Worm (Caenorhabditis elegans) whole organism, midembryonic: ENCODE results near the gene srw-31.

Experiments used
- T22C8.4 ChIP-seq: fragments of 200-800 bp; sonication (Bioruptor generic); IDR thresholded peaks from 2 replicates; pipeline ENCODE4 v1.3.6; 2022; ENCODE audit warnings: missing genetic modification characterization, missing compliant biosample characterization
- flt-1 ChIP-seq: fragments of 200-800 bp; sonication (Bioruptor generic); IDR thresholded peaks from 2 replicates; pipeline ENCODE4 v1.3.6; 2022; ENCODE audit warnings: missing genetic modification characterization, missing compliant biosample characterization
- klf-2 ChIP-seq: fragments of 200-800 bp; sonication (Bioruptor generic); conservative IDR thresholded peaks from 2 replicates; pipeline ENCODE4 v1.3.6; 2022; ENCODE audit warnings: missing genetic modification reagents, missing genetic modification characterization, missing compliant biosample characterization
- med-1 ChIP-seq: sonication (generic microtip); optimal IDR thresholded peaks from 2 replicates; lab custom pipeline; 2017; ENCODE audit warnings: missing genetic modification characterization, mild to moderate bottlenecking, missing compliant biosample characterization, antibody characterized with exemption, missing genetic modification reagents; ENCODE audit not compliant: insufficient read depth
- ztf-29 ChIP-seq: fragments of 200-800 bp; sonication (Bioruptor generic); IDR thresholded peaks from 2 replicates; pipeline ENCODE4 v1.3.6; 2022; ENCODE audit warnings: missing genetic modification reagents, missing genetic modification characterization, missing compliant biosample characterization

DNA sequence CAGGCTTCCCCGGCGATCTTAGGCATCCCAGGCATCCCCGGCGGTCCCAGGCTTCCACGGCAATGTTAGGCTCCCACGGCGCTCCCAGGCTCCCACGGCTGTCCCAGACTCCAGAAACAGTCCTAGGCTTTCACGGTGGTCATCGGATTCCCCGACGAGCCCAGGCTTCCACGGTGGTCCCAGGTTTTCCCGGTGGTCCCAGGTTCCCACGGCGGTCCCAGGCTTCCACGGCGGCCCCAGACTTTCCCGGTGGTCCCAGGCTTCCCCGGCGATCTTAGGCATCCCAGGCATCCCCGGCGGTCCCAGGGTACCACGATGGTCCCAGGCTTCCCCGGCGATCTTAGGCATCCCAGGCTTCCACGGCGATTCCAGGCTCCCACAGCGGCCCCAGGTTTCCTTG is 42.2 kb downstream of the srw-31 start:
- TF ChIP-seq med-1 (GFP tag; lab: Kevin White, UChicago) (no peak), T22C8.4 (no peak), flt-1 (GFP tag; lab: Robert Waterston, UW) (no peak), klf-2 (GFP tag; lab: Robert Waterston, UW) (no peak), ztf-29 (GFP tag; lab: Robert Waterston, UW) (no peak)
